Worm (Caenorhabditis elegans) whole organism, young adult: ENCODE results near the gene F22H10.6.
A peak's percentile ranks its signal among the peaks of the same experiment; 100 is the strongest.

Experiments
- C06A6.2 ChIP-seq: fragments of 200-800 bp; sonication (Bioruptor generic); conservative IDR thresholded peaks from 2 replicates; pipeline ENCODE4 v1.3.6; 2022; ENCODE audit warnings: missing genetic modification characterization, missing compliant biosample characterization
- F22D6.2 ChIP-seq: sonication (generic microtip); optimal IDR thresholded peaks from 2 replicates; lab custom pipeline; 2016; ENCODE audit warnings: mild to moderate bottlenecking, missing genetic modification characterization, missing compliant biosample characterization
- F33H1.4 ChIP-seq: fragments of 200-800 bp; sonication (Bioruptor generic); IDR thresholded peaks from 2 replicates; pipeline ENCODE4 v1.3.6; 2022; ENCODE audit warnings: missing genetic modification reagents, missing genetic modification characterization, missing compliant biosample characterization
- F49E8.2 ChIP-seq: sonication (generic microtip); optimal IDR thresholded peaks from 3 replicates; lab custom pipeline; 2017; ENCODE audit warnings: missing genetic modification characterization, mild to moderate bottlenecking, missing compliant biosample characterization, antibody characterized with exemption, moderate library complexity; ENCODE audit not compliant: insufficient read depth
- F57C9.4 ChIP-seq: sonication (generic microtip); optimal IDR thresholded peaks from 2 replicates; lab custom pipeline; 2017; ENCODE audit warnings: mild to moderate bottlenecking, missing genetic modification characterization, missing compliant biosample characterization
- K12H6.12 ChIP-seq: fragments of 200-800 bp; sonication (Bioruptor generic); optimal IDR thresholded peaks from 2 replicates; lab custom pipeline; 2018; ENCODE audit warnings: mild to moderate bottlenecking, missing genetic modification characterization, missing compliant biosample characterization
- Y53F4B.3 ChIP-seq: fragments of 200-800 bp; sonication (Bioruptor generic); IDR thresholded peaks from 2 replicates; pipeline ENCODE4 v1.3.6; 2022; ENCODE audit warnings: missing genetic modification reagents, missing genetic modification characterization, missing compliant biosample characterization
- Y56A3A.18 ChIP-seq: fragments of 200-800 bp; sonication (Bioruptor generic); IDR thresholded peaks from 2 replicates; pipeline ENCODE4 v1.3.6; 2022; ENCODE audit warnings: missing genetic modification reagents, missing genetic modification characterization, missing compliant biosample characterization
- ZK185.1 ChIP-seq: sonication (generic microtip); optimal IDR thresholded peaks from 2 replicates; lab custom pipeline; 2016; ENCODE audit warnings: mild to moderate bottlenecking, missing genetic modification characterization, missing compliant biosample characterization; ENCODE audit not compliant: poor library complexity, severe bottlenecking
- aptf-2 ChIP-seq: fragments of 200-800 bp; sonication (Bioruptor generic); conservative IDR thresholded peaks from 2 replicates; pipeline ENCODE4 v1.3.6; 2022; ENCODE audit warnings: missing genetic modification reagents, missing genetic modification characterization, missing compliant biosample characterization
- bed-2 ChIP-seq: fragments of 200-800 bp; sonication (Bioruptor generic); IDR thresholded peaks from 2 replicates; pipeline ENCODE4 v1.3.6; 2022; ENCODE audit warnings: missing genetic modification reagents, missing genetic modification characterization, missing compliant biosample characterization
- ccch-3 ChIP-seq: fragments of 200-800 bp; sonication (Bioruptor generic); optimal IDR thresholded peaks from 2 replicates; lab custom pipeline; 2018; ENCODE audit warnings: mild to moderate bottlenecking, missing genetic modification characterization, missing compliant biosample characterization
- ceh-27 ChIP-seq: fragments of 200-800 bp; sonication (Bioruptor generic); optimal IDR thresholded peaks from 2 replicates; lab custom pipeline; 2018; ENCODE audit warnings: mild to moderate bottlenecking, missing genetic modification characterization, moderate library complexity, missing compliant biosample characterization
- ceh-40 ChIP-seq: fragments of 200-800 bp; sonication (Bioruptor generic); IDR thresholded peaks from 2 replicates; pipeline ENCODE4 v1.3.6; 2022; ENCODE audit warnings: missing genetic modification characterization, missing compliant biosample characterization
- ceh-58 ChIP-seq: fragments of 200-800 bp; sonication (Bioruptor generic); IDR thresholded peaks from 2 replicates; pipeline ENCODE4 v1.3.6; 2022; ENCODE audit warnings: missing genetic modification characterization, missing compliant biosample characterization
- ceh-79 ChIP-seq: sonication (generic microtip); optimal IDR thresholded peaks from 2 replicates; lab custom pipeline; 2017; ENCODE audit warnings: mild to moderate bottlenecking, missing genetic modification characterization, missing compliant biosample characterization
- chd-7 ChIP-seq: sonication (generic microtip); optimal IDR thresholded peaks from 2 replicates; lab custom pipeline; 2016; ENCODE audit warnings: mild to moderate bottlenecking, missing genetic modification characterization, moderate library complexity, missing compliant biosample characterization
- dox-1 ChIP-seq: fragments of 200-800 bp; sonication (Bioruptor generic); IDR thresholded peaks from 2 replicates; pipeline ENCODE4 v1.3.6; 2022; ENCODE audit warnings: missing genetic modification reagents, missing genetic modification characterization, missing compliant biosample characterization
- efl-1 ChIP-seq: fragments of 150-350 bp; optimal IDR thresholded peaks from 2 replicates; lab custom pipeline; 2014; ENCODE audit warnings: missing biosample characterization, missing genetic modification reagents, missing genetic modification characterization
- egrh-3 ChIP-seq: fragments of 200-800 bp; sonication (Bioruptor generic); IDR thresholded peaks from 2 replicates; pipeline ENCODE4 v1.3.6; 2022; ENCODE audit warnings: missing genetic modification reagents, missing genetic modification characterization, missing compliant biosample characterization
- hmg-20 ChIP-seq: fragments of 200-800 bp; sonication (Bioruptor generic); IDR thresholded peaks from 2 replicates; pipeline ENCODE4 v1.3.6; 2022; ENCODE audit warnings: missing genetic modification reagents, missing genetic modification characterization, missing compliant biosample characterization
- lag-1 ChIP-seq: fragments of 200-800 bp; sonication (Bioruptor generic); IDR thresholded peaks from 2 replicates; pipeline ENCODE4 v1.3.6; 2022; ENCODE audit warnings: missing genetic modification reagents, missing genetic modification characterization, missing compliant biosample characterization
- lin-35 ChIP-seq, 3 experiments: fragments of 150-350 bp in 2 of 3; sonication (generic microtip) in 1 of 3; optimal IDR thresholded peaks; 2 replicates each; lab custom pipeline; 2014 to 2018; ENCODE audit warnings: missing biosample characterization in 3 of 3, missing genetic modification characterization in 3 of 3, missing genetic modification reagents in 3 of 3
- lsy-27 ChIP-seq: sonication (generic microtip); optimal IDR thresholded peaks from 2 replicates; lab custom pipeline; 2017; ENCODE audit warnings: missing genetic modification characterization, mild to moderate bottlenecking, missing compliant biosample characterization, antibody characterized with exemption, missing genotype, borderline replicate concordance; ENCODE audit not compliant: insufficient read depth
- mes-4 ChIP-seq: sonication (generic microtip); optimal IDR thresholded peaks from 2 replicates; lab custom pipeline; 2016; ENCODE audit warnings: missing genotype, missing genetic modification characterization, missing compliant biosample characterization
- nfya-1 ChIP-seq: sonication (generic microtip); optimal IDR thresholded peaks from 2 replicates; lab custom pipeline; 2017; ENCODE audit warnings: antibody characterized with exemption, missing compliant biosample characterization, missing genetic modification characterization, borderline replicate concordance; ENCODE audit not compliant: insufficient read depth
- nfyb-1 ChIP-seq: fragments of 200-800 bp; sonication (Bioruptor generic); IDR thresholded peaks from 2 replicates; pipeline ENCODE4 v1.3.6; 2022; ENCODE audit warnings: missing genetic modification reagents, missing genetic modification characterization, missing compliant biosample characterization
- nhr-120 ChIP-seq: fragments of 200-800 bp; sonication (Bioruptor generic); IDR thresholded peaks from 2 replicates; pipeline ENCODE4 v1.3.6; 2022; ENCODE audit warnings: missing genetic modification characterization, missing compliant biosample characterization
- rec-8 ChIP-seq, 2 experiments: sonication (generic microtip); optimal IDR thresholded peaks; 2 replicates each; lab custom pipeline; 2016; ENCODE audit warnings: mild to moderate bottlenecking in 2 of 2, missing genetic modification characterization in 2 of 2, missing genetic modification reagents in 2 of 2, missing genotype in 2 of 2, missing biosample characterization in 1 of 2, missing compliant biosample characterization in 1 of 2, moderate library complexity in 1 of 2
- rpc-1 ChIP-seq, 2 experiments: fragments of 150-350 bp in 1 of 2; sonication (generic microtip) in 1 of 2; optimal IDR thresholded peaks; 2 replicates each; lab custom pipeline; 2014 to 2018; ENCODE audit warnings: missing biosample characterization in 1 of 2, missing genetic modification characterization in 1 of 2, missing genetic modification reagents in 1 of 2, missing genotype in 1 of 2
- sdz-38 ChIP-seq: sonication (generic microtip); optimal IDR thresholded peaks from 2 replicates; lab custom pipeline; 2016; ENCODE audit warnings: missing genotype, missing genetic modification characterization, missing compliant biosample characterization
- snpc-1.3 ChIP-seq: sonication (generic microtip); optimal IDR thresholded peaks from 2 replicates; lab custom pipeline; 2017; ENCODE audit warnings: missing genetic modification characterization, mild to moderate bottlenecking, missing compliant biosample characterization, antibody characterized with exemption, moderate library complexity, missing genotype, missing genetic modification reagents; ENCODE audit not compliant: insufficient read depth
- snpc-4 ChIP-seq, 5 experiments: fragments of 150-350 bp in 1 of 5; sonication (generic microtip) in 4 of 5; optimal IDR thresholded peaks; 2 replicates each; lab custom pipeline; 2014 to 2018; ENCODE audit warnings: missing genetic modification characterization in 5 of 5, missing biosample characterization in 3 of 5, antibody characterized with exemption in 2 of 5, mild to moderate bottlenecking in 2 of 5, missing compliant biosample characterization in 2 of 5, missing genotype in 2 of 5, moderate library complexity in 2 of 5, missing genetic modification reagents in 1 of 5
- somi-1 ChIP-seq: fragments of 200-800 bp; sonication (Bioruptor generic); optimal IDR thresholded peaks from 2 replicates; lab custom pipeline; 2018; ENCODE audit warnings: mild to moderate bottlenecking, missing genetic modification characterization, missing compliant biosample characterization
- tbp1 ChIP-seq: fragments of 200-800 bp; sonication (Bioruptor generic); optimal IDR thresholded peaks from 2 replicates; lab custom pipeline; 2018; ENCODE audit warnings: mild to moderate bottlenecking, missing genetic modification characterization, missing compliant biosample characterization
- tlf-1 ChIP-seq: fragments of 200-800 bp; sonication (Bioruptor generic); optimal IDR thresholded peaks from 2 replicates; lab custom pipeline; 2018; ENCODE audit warnings: mild to moderate bottlenecking, missing genetic modification characterization, missing compliant biosample characterization
- unc-62 ChIP-seq: fragments of 150-350 bp; optimal IDR thresholded peaks from 2 replicates; lab custom pipeline; 2014; ENCODE audit warnings: missing biosample characterization, missing genetic modification reagents, missing genetic modification characterization
- zim-3 ChIP-seq: sonication (generic microtip); optimal IDR thresholded peaks from 2 replicates; lab custom pipeline; 2017; ENCODE audit warnings: mild to moderate bottlenecking, missing genetic modification characterization, moderate library complexity, missing compliant biosample characterization
- ztf-22 ChIP-seq: fragments of 200-800 bp; sonication (Bioruptor generic); optimal IDR thresholded peaks from 2 replicates; lab custom pipeline; 2018; ENCODE audit warnings: mild to moderate bottlenecking, missing genetic modification characterization, moderate library complexity, missing compliant biosample characterization
- ztf-28 ChIP-seq: fragments of 200-800 bp; sonication (Bioruptor generic); IDR thresholded peaks from 2 replicates; pipeline ENCODE4 v1.3.6; 2022; ENCODE audit warnings: missing genetic modification reagents, missing genetic modification characterization, missing compliant biosample characterization
- ztf-6 ChIP-seq: fragments of 200-800 bp; sonication (Bioruptor generic); IDR thresholded peaks from 2 replicates; pipeline ENCODE4 v1.3.6; 2022; ENCODE audit warnings: missing genetic modification reagents, missing genetic modification characterization, missing compliant biosample characterization

The F22H10.6 gene

ce11 chrX:16732259-16732658 is 41.1 kb upstream of the F22H10.6 start:
- peak; percentile 11 for TF ChIP-seq somi-1 (GFP tag; lab: Kevin White, UChicago)
- TF ChIP-seq ceh-27 = no peak

DNA sequence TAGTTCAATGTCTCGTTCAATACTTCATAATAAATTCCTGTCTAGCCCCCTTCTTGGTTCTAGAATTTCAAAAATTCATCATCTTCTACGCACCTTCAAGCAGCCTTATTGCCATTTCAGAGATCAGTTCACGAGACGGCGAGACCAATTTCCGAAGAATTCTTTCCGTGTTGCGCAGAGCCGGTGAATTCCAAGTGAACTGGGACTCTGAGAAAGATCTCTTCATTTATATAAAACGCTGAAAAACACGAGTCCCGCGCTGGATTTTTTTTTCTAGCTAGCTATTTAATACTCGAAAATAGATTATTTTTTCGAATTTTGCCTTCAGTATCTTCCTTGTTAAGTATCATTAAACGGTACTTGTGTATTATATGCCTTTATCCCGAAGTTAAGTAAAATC is 40.0 kb upstream of the F22H10.6 start:
- no peak for TF ChIP-seq unc-62
- no peak for TF ChIP-seq rec-8 (tag; optimal IDR thresholded peaks at IDR 0.05; lab: Kevin White, UChicago)

ce11 chrX:16729259-16729658 is 38.1 kb upstream of the F22H10.6 start, which contains the start of gene hda-4:
TSS of gene hda-4 (plus strand) at chrX:16729559.
- TF ChIP-seq ceh-58 (GFP tag; lab: Robert Waterston, UW) (no peak), ztf-6 (no peak), nfyb-1 (GFP tag; lab: Robert Waterston, UW) (no peak), tlf-1 (GFP tag; lab: Kevin White, UChicago) (no peak)

ce11 chrX:16726879-16727278 is 35.7 kb upstream of the F22H10.6 start:
- TF ChIP-seq F57C9.4 (tag; lab: Kevin White, UChicago) (no peak), ztf-6 (0 out of 2 replicates have a peak, but pooled peaks have one; percentile 24), hmg-20 (no peak), egrh-3 (peak; percentile 75), aptf-2 (GFP tag; lab: Robert Waterston, UW) (0 out of 2 replicates have a peak, but pooled peaks have one; percentile 21), ceh-40 (GFP tag; lab: Robert Waterston, UW) (no peak), lsy-27 (no peak), ztf-22 (GFP tag; lab: Kevin White, UChicago) (peak; percentile 82), ceh-79 (tag; lab: Kevin White, UChicago) (no peak), dox-1 (peak; percentile 91), F22D6.2 (tag; lab: Kevin White, UChicago) (peak; percentile 31), tbp1 (peak; percentile 63), efl-1 (GFP tag; lab: Kevin White, UChicago) (no peak), chd-7 (tag; lab: Kevin White, UChicago) (peak; percentile 91), nhr-120 (GFP tag; lab: Robert Waterston, UW) (no peak), bed-2 (GFP tag; lab: Robert Waterston, UW) (peak; percentile 47; the same call in 1 of the 2 replicates), F33H1.4 (GFP tag; lab: Robert Waterston, UW) (no peak), nfya-1 (tag; lab: Kevin White, UChicago) (no peak), lin-35 (GFP tag; optimal IDR thresholded peaks at IDR 0.05; lab: Kevin White, UChicago) (peak in 1 of 3 experiments; percentile 60), snpc-4 (GFP tag; optimal IDR thresholded peaks at IDR 0.05; lab: Kevin White, UChicago) (peak; percentile 16), snpc-4 (tag; optimal IDR thresholded peaks at IDR 0.05; lab: Kevin White, UChicago) (peak; percentile 59 to 78 (median 70)), snpc-1.3 (tag; lab: Kevin White, UChicago) (peak; percentile 2), sdz-38 (tag; lab: Kevin White, UChicago) (no peak), Y53F4B.3 (GFP tag; lab: Robert Waterston, UW) (no peak), zim-3 (tag; lab: Kevin White, UChicago) (no peak), K12H6.12 (tag; lab: Kevin White, UChicago) (peak; percentile 95), rpc-1 (optimal IDR thresholded peaks at IDR 0.05; lab: Kevin White, UChicago) (no peak), rpc-1 (tag; optimal IDR thresholded peaks at IDR 0.05; lab: Kevin White, UChicago) (no peak), F49E8.2 (no peak), ccch-3 (GFP tag; lab: Kevin White, UChicago) (no peak), C06A6.2 (GFP tag; lab: Robert Waterston, UW) (peak; percentile 72), mes-4 (tag; lab: Kevin White, UChicago) (no peak), Y56A3A.18 (GFP tag; lab: Robert Waterston, UW) (no peak), ztf-28 (GFP tag; lab: Robert Waterston, UW) (no peak), lag-1 (GFP tag; lab: Robert Waterston, UW) (no peak), ZK185.1 (peak; percentile 65)
